Worm (Caenorhabditis elegans) whole organism, young adult: ENCODE measurements around the gene B0001.4.

ENCODE experiments used
- F10E7.11 ChIP-seq: sonication (generic microtip); optimal IDR thresholded peaks from 2 replicates; lab custom pipeline; 2017; ENCODE audit warnings: mild to moderate bottlenecking, missing genetic modification characterization, moderate library complexity, missing compliant biosample characterization
- aptf-3 ChIP-seq: fragments of 200-800 bp; sonication (Bioruptor generic); IDR thresholded peaks from 2 replicates; pipeline ENCODE4 v1.3.6; 2022; ENCODE audit warnings: missing genetic modification characterization, missing compliant biosample characterization
- attf-3 ChIP-seq: fragments of 200-800 bp; sonication (Bioruptor generic); conservative IDR thresholded peaks from 2 replicates; pipeline ENCODE4 v1.3.6; 2022; ENCODE audit warnings: missing genetic modification reagents, missing genetic modification characterization, missing compliant biosample characterization
- bed-2 ChIP-seq: fragments of 200-800 bp; sonication (Bioruptor generic); IDR thresholded peaks from 2 replicates; pipeline ENCODE4 v1.3.6; 2022; ENCODE audit warnings: missing genetic modification reagents, missing genetic modification characterization, missing compliant biosample characterization
- chd-7 ChIP-seq: sonication (generic microtip); optimal IDR thresholded peaks from 2 replicates; lab custom pipeline; 2016; ENCODE audit warnings: mild to moderate bottlenecking, missing genetic modification characterization, moderate library complexity, missing compliant biosample characterization
- ets-4 ChIP-seq: fragments of 200-800 bp; sonication (Bioruptor generic); optimal IDR thresholded peaks from 2 replicates; lab custom pipeline; 2018; ENCODE audit warnings: mild to moderate bottlenecking, missing genetic modification characterization, missing compliant biosample characterization
- let-607 ChIP-seq, 2 experiments: fragments of 200-800 bp in 1 of 2; sonication (Bioruptor generic) in 1 of 2; sonication (generic microtip) in 1 of 2; optimal IDR thresholded peaks; 2 replicates each; lab custom pipeline; 2016 to 2018; ENCODE audit warnings: mild to moderate bottlenecking in 2 of 2, missing compliant biosample characterization in 2 of 2, missing genetic modification characterization in 2 of 2, moderate library complexity in 2 of 2, missing genotype in 1 of 2
- lin-40 ChIP-seq: sonication (generic microtip); optimal IDR thresholded peaks from 2 replicates; lab custom pipeline; 2016; ENCODE audit warnings: missing genetic modification characterization, mild to moderate bottlenecking, missing compliant biosample characterization, missing genotype, missing genetic modification reagents
- madf-6 ChIP-seq: fragments of 200-800 bp; sonication (Bioruptor generic); IDR thresholded peaks from 2 replicates; pipeline ENCODE4 v1.3.6; 2022; ENCODE audit warnings: missing genetic modification reagents, missing genetic modification characterization, missing compliant biosample characterization
- mel-28 ChIP-seq: sonication (generic microtip); optimal IDR thresholded peaks from 2 replicates; lab custom pipeline; 2016; ENCODE audit warnings: borderline replicate concordance, mild to moderate bottlenecking, missing genetic modification characterization, missing compliant biosample characterization
- unc-130 ChIP-seq: sonication (generic microtip); optimal IDR thresholded peaks from 2 replicates; lab custom pipeline; 2016; ENCODE audit warnings: missing genetic modification reagents, missing genetic modification characterization, missing compliant biosample characterization
- unc-62 ChIP-seq: fragments of 150-350 bp; optimal IDR thresholded peaks from 2 replicates; lab custom pipeline; 2014; ENCODE audit warnings: missing biosample characterization, missing genetic modification reagents, missing genetic modification characterization
- ztf-22 ChIP-seq: fragments of 200-800 bp; sonication (Bioruptor generic); optimal IDR thresholded peaks from 2 replicates; lab custom pipeline; 2018; ENCODE audit warnings: mild to moderate bottlenecking, missing genetic modification characterization, moderate library complexity, missing compliant biosample characterization

ce11 chrIV:12089551-12089950, 48.4 kb downstream of the B0001.4 start, which contains the start of gene F11A10.6:
- TF ChIP-seq unc-130 (GFP tag; lab: Kevin White, UChicago) (no peak), lin-40 (no peak), F10E7.11 (tag; lab: Kevin White, UChicago) (no peak), chd-7 (tag; lab: Kevin White, UChicago) (no peak), mel-28 (tag; lab: Kevin White, UChicago) (no peak), unc-62 (GFP tag; lab: Kevin White, UChicago) (no peak), ets-4 (GFP tag; lab: Kevin White, UChicago) (no peak), ztf-22 (GFP tag; lab: Kevin White, UChicago) (no peak), madf-6 (no peak), let-607 (tag; optimal IDR thresholded peaks at IDR 0.05; lab: Kevin White, UChicago) (no peak), aptf-3 (GFP tag; lab: Robert Waterston, UW) (no peak), bed-2 (GFP tag; lab: Robert Waterston, UW) (no peak), attf-3 (GFP tag; lab: Robert Waterston, UW) (no peak)
